Worm (Caenorhabditis elegans) whole organism, L4 larva: Measurements from ENCODE around the gene ugtp-1.
A peak's percentile ranks its signal among the peaks of the same experiment; 100 is the strongest.

Source experiments
- F37D6.2 ChIP-seq: sonication (generic microtip); optimal IDR thresholded peaks from 2 replicates; lab custom pipeline; 2016; ENCODE audit warnings: mild to moderate bottlenecking, missing genetic modification characterization, missing compliant biosample characterization
- T20F7.1 ChIP-seq: fragments of 200-800 bp; sonication (Bioruptor generic); optimal IDR thresholded peaks from 2 replicates; lab custom pipeline; 2018; ENCODE audit warnings: mild to moderate bottlenecking, missing genetic modification characterization, missing compliant biosample characterization
- Y48G9A.11 ChIP-seq: fragments of 200-800 bp; sonication (Bioruptor generic); IDR thresholded peaks from 2 replicates; pipeline ENCODE4 v1.3.6; 2022; ENCODE audit warnings: missing genetic modification reagents, missing genetic modification characterization, missing compliant biosample characterization
- ZK546.5 ChIP-seq, 2 experiments: sonication (generic microtip); optimal IDR thresholded peaks; 2 replicates each; lab custom pipeline; 2017; ENCODE audit warnings: missing biosample characterization in 2 of 2, missing genetic modification characterization in 2 of 2
- aha-1 ChIP-seq: fragments of 150-350 bp; peaks from one replicate; lab custom pipeline; 2014; ENCODE audit warnings: missing biosample characterization, missing genetic modification characterization
- aly-2 ChIP-seq: sonication (generic microtip); optimal IDR thresholded peaks from 2 replicates; lab custom pipeline; 2018; ENCODE audit warnings: missing biosample characterization, missing genetic modification characterization
- ama-1 ChIP-seq: fragments of 150-350 bp; optimal IDR thresholded peaks from 2 replicates; lab custom pipeline; 2014; ENCODE audit warnings: inconsistent platforms, mixed read lengths
- ceh-32 ChIP-seq: sonication (generic microtip); optimal IDR thresholded peaks from 2 replicates; lab custom pipeline; 2016; ENCODE audit warnings: mild to moderate bottlenecking, missing genetic modification characterization, missing compliant biosample characterization; ENCODE audit not compliant: poor library complexity
- ctbp-1 ChIP-seq: fragments of 200-800 bp; sonication (Bioruptor generic); IDR thresholded peaks from 2 replicates; pipeline ENCODE4 v1.3.6; 2022; ENCODE audit warnings: missing genetic modification reagents, missing genetic modification characterization, missing compliant biosample characterization
- daf-16 ChIP-seq, 3 experiments: sonication (generic microtip); optimal IDR thresholded peaks; 2 replicates each; lab custom pipeline; 2016 to 2017; ENCODE audit warnings: missing genetic modification characterization in 3 of 3, missing genetic modification reagents in 3 of 3, mild to moderate bottlenecking in 2 of 3, missing compliant biosample characterization in 2 of 3, missing biosample characterization in 1 of 3, moderate library complexity in 1 of 3
- daf-8 ChIP-seq: fragments of 200-800 bp; sonication (Bioruptor generic); IDR thresholded peaks from 2 replicates; pipeline ENCODE4 v1.3.6; 2022; ENCODE audit warnings: missing genetic modification characterization, missing compliant biosample characterization
- dmd-6 ChIP-seq: fragments of 200-800 bp; sonication (Bioruptor generic); IDR thresholded peaks from 2 replicates; pipeline ENCODE4 v1.3.6; 2022; ENCODE audit warnings: missing genetic modification reagents, missing genetic modification characterization, missing compliant biosample characterization
- dmd-9 ChIP-seq: fragments of 200-800 bp; sonication (Bioruptor generic); IDR thresholded peaks from 2 replicates; pipeline ENCODE4 v1.3.6; 2022; ENCODE audit warnings: missing genetic modification reagents, missing genetic modification characterization, missing compliant biosample characterization
- dve-1 ChIP-seq: sonication (generic microtip); optimal IDR thresholded peaks from 2 replicates; lab custom pipeline; 2017; ENCODE audit warnings: antibody characterized with exemption, mild to moderate bottlenecking, missing genetic modification characterization, missing compliant biosample characterization; ENCODE audit not compliant: insufficient read depth
- egl-43 ChIP-seq: fragments of 200-800 bp; sonication (Bioruptor generic); IDR thresholded peaks from 2 replicates; pipeline ENCODE4 v1.3.6; 2022; ENCODE audit warnings: missing genetic modification reagents, missing genetic modification characterization, missing compliant biosample characterization
- fkh-10 ChIP-seq: fragments of 150-350 bp; optimal IDR thresholded peaks from 2 replicates; lab custom pipeline; 2014; ENCODE audit warnings: missing biosample characterization, missing genetic modification reagents, missing genetic modification characterization
- hif-1 ChIP-seq, 2 experiments: sonication (generic microtip); optimal IDR thresholded peaks; 2 replicates each; lab custom pipeline; 2016 to 2017; ENCODE audit warnings: missing compliant biosample characterization in 2 of 2, missing genetic modification characterization in 2 of 2, missing genetic modification reagents in 2 of 2, missing genotype in 2 of 2, mild to moderate bottlenecking in 1 of 2
- hlh-11 ChIP-seq: fragments of 200-800 bp; sonication (Bioruptor generic); optimal IDR thresholded peaks from 2 replicates; lab custom pipeline; 2018; ENCODE audit warnings: mild to moderate bottlenecking, missing genetic modification characterization, missing compliant biosample characterization
- hlh-30 ChIP-seq: sonication (generic microtip); optimal IDR thresholded peaks from 2 replicates; lab custom pipeline; 2017; ENCODE audit warnings: antibody characterized with exemption, mild to moderate bottlenecking, missing genetic modification characterization, missing compliant biosample characterization; ENCODE audit not compliant: insufficient read depth
- lir-3 ChIP-seq: sonication (generic microtip); optimal IDR thresholded peaks from 2 replicates; lab custom pipeline; 2016; ENCODE audit warnings: mild to moderate bottlenecking, missing genetic modification characterization, missing compliant biosample characterization
- lsy-2 ChIP-seq, 2 experiments: fragments of 150-350 bp in 1 of 2; sonication (generic microtip) in 1 of 2; optimal IDR thresholded peaks; 2 replicates each; lab custom pipeline; 2014 to 2017; ENCODE audit warnings: missing biosample characterization in 2 of 2, missing genetic modification characterization in 2 of 2
- mep-1 ChIP-seq: fragments of 150-350 bp; sonication (generic microtip); optimal IDR thresholded peaks from 3 replicates; lab custom pipeline; 2014; ENCODE audit warnings: missing biosample characterization, missing genetic modification characterization
- mes-2 ChIP-seq: sonication (generic microtip); optimal IDR thresholded peaks from 2 replicates; lab custom pipeline; 2016; ENCODE audit warnings: missing genotype, mild to moderate bottlenecking, missing genetic modification characterization, missing compliant biosample characterization; ENCODE audit not compliant: poor library complexity, severe bottlenecking
- mxl-2 ChIP-seq: fragments of 200-800 bp; sonication (Bioruptor generic); conservative IDR thresholded peaks from 2 replicates; pipeline ENCODE4 v1.3.6; 2022; ENCODE audit warnings: missing genetic modification reagents, missing genetic modification characterization, missing compliant biosample characterization
- nhr-28 ChIP-seq: fragments of 150-350 bp; optimal IDR thresholded peaks from 2 replicates; lab custom pipeline; 2014; ENCODE audit warnings: missing biosample characterization, missing genetic modification characterization
- nhr-48 ChIP-seq: sonication (generic microtip); optimal IDR thresholded peaks from 2 replicates; lab custom pipeline; 2016; ENCODE audit warnings: mild to moderate bottlenecking, missing genetic modification characterization, missing compliant biosample characterization
- nhr-6 ChIP-seq: fragments of 150-350 bp; optimal IDR thresholded peaks from 2 replicates; lab custom pipeline; 2014; ENCODE audit warnings: missing biosample characterization, missing genetic modification characterization
- nhr-76 ChIP-seq: fragments of 150-350 bp; optimal IDR thresholded peaks from 2 replicates; lab custom pipeline; 2014; ENCODE audit warnings: missing biosample characterization, missing genetic modification characterization
- nhr-77 ChIP-seq: fragments of 150-350 bp; optimal IDR thresholded peaks from 2 replicates; lab custom pipeline; 2014; ENCODE audit warnings: missing biosample characterization, missing genetic modification characterization
- pqm-1 ChIP-seq: sonication (generic microtip); optimal IDR thresholded peaks from 2 replicates; lab custom pipeline; 2017; ENCODE audit warnings: missing biosample characterization, missing genetic modification characterization
- saeg-2 ChIP-seq: fragments of 200-800 bp; sonication (Bioruptor generic); IDR thresholded peaks from 2 replicates; pipeline ENCODE4 v1.3.6; 2022; ENCODE audit warnings: missing genetic modification reagents, missing genetic modification characterization, missing compliant biosample characterization
- skn-1 ChIP-seq: fragments of 150-350 bp; optimal IDR thresholded peaks from 2 replicates; lab custom pipeline; 2014; ENCODE audit warnings: missing biosample characterization, missing genetic modification characterization
- zag-1 ChIP-seq: fragments of 150-350 bp; optimal IDR thresholded peaks from 2 replicates; lab custom pipeline; 2014; ENCODE audit warnings: missing biosample characterization, missing genetic modification characterization
- zfp-3 ChIP-seq: fragments of 200-800 bp; sonication (Bioruptor generic); conservative IDR thresholded peaks from 2 replicates; pipeline ENCODE4 v1.3.6; 2022; ENCODE audit warnings: missing genetic modification reagents, missing genetic modification characterization, missing compliant biosample characterization
- zip-2 ChIP-seq: fragments of 150-350 bp; optimal IDR thresholded peaks from 2 replicates; lab custom pipeline; 2014; ENCODE audit warnings: missing biosample characterization, missing genetic modification characterization
- ztf-7 ChIP-seq: fragments of 150-350 bp; optimal IDR thresholded peaks from 2 replicates; lab custom pipeline; 2014; ENCODE audit warnings: missing biosample characterization, missing genetic modification characterization

Gene ugtp-1

DNA sequence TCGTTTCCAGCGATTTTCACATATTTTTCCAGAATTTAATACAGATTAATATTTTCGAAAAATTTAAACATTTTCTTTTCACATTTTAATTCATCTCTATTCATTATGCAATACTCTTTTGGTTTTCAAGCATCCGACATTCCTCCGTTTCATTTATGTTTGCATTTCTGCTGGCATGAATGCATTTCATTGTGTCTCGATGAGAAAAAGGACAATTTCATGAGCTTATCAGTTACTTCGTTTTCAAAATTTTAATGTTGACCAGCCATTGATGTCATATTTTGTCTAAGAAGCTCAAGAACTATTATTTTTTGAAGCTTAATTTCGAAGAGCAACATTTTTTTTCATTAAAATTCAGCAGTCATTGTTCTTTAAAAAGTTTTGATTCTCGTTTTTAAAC, 31.9 kb downstream of the ugtp-1 start:
- TF ChIP-seq T20F7.1 (GFP tag; lab: Kevin White, UChicago) (peak; percentile 47), zag-1 (tag; lab: Kevin White, UChicago) (no peak), aha-1 (tag; lab: Kevin White, UChicago) (peak; percentile 9), pqm-1 (tag; lab: Kevin White, UChicago) (peak; percentile 67), fkh-10 (GFP tag; lab: Kevin White, UChicago) (no peak), nhr-77 (tag; lab: Kevin White, UChicago) (peak; percentile 19), ama-1 (lab: Kevin White, UChicago) (no peak), daf-16 (GFP tag; optimal IDR thresholded peaks at IDR 0.05; lab: Kevin White, UChicago) (no peak), daf-16 (tag; optimal IDR thresholded peaks at IDR 0.05; lab: Kevin White, UChicago) (peak; percentile 72), dve-1 (tag; lab: Kevin White, UChicago) (peak; percentile 49)

- TF ChIP-seq T20F7.1 (GFP tag; lab: Kevin White, UChicago), result peak; percentile 95
- peak; percentile 44 for TF ChIP-seq mes-2 (tag; lab: Kevin White, UChicago)
- TF ChIP-seq lsy-2 (tag; optimal IDR thresholded peaks at IDR 0.05; lab: Kevin White, UChicago), result peak in 1 of 2 experiments; percentile 51
- no peak for TF ChIP-seq mep-1 (tag; lab: Kevin White, UChicago)
- TF ChIP-seq dve-1 (tag; lab: Kevin White, UChicago), result peak; percentile 14
- TF ChIP-seq daf-16 (GFP tag; optimal IDR thresholded peaks at IDR 0.05; lab: Kevin White, UChicago), result no peak
- peak; percentile 14 for TF ChIP-seq daf-16 (tag; optimal IDR thresholded peaks at IDR 0.05; lab: Kevin White, UChicago)
- no peak for TF ChIP-seq mxl-2 (GFP tag; lab: Robert Waterston, UW)
- no peak for TF ChIP-seq dmd-9 (GFP tag; lab: Robert Waterston, UW)
- TF ChIP-seq ceh-32 (tag; lab: Kevin White, UChicago), result no peak
- peak; percentile 96 for TF ChIP-seq Y48G9A.11 (GFP tag; lab: Robert Waterston, UW)
These were observed 33.2 kb downstream of the ugtp-1 start, which contains the start of gene mrpl-11 for ce11 chrIII:8717231-8717694. Gene mrpl-11 (plus strand): TSS chrIII:8717644.

- no peak for TF ChIP-seq daf-16 (GFP tag; optimal IDR thresholded peaks at IDR 0.05; lab: Kevin White, UChicago)
- TF ChIP-seq daf-16 (tag; optimal IDR thresholded peaks at IDR 0.05; lab: Kevin White, UChicago), result no peak
- no peak for TF ChIP-seq nhr-6 (tag; lab: Kevin White, UChicago)
- TF ChIP-seq zip-2 (tag; lab: Kevin White, UChicago), result no peak
- TF ChIP-seq ztf-7 (tag; lab: Kevin White, UChicago), result no peak
- no peak for TF ChIP-seq lsy-2 (tag; optimal IDR thresholded peaks at IDR 0.05; lab: Kevin White, UChicago)
- no peak for TF ChIP-seq ctbp-1 (GFP tag; lab: Robert Waterston, UW)
- no peak for TF ChIP-seq hlh-11
- TF ChIP-seq mes-2 (tag; lab: Kevin White, UChicago), result no peak
- TF ChIP-seq ZK546.5 (tag; optimal IDR thresholded peaks at IDR 0.05; lab: Kevin White, UChicago), result no peak
- no peak for TF ChIP-seq saeg-2 (GFP tag; lab: Robert Waterston, UW)
- TF ChIP-seq daf-8 (GFP tag; lab: Robert Waterston, UW), result no peak
- no peak for TF ChIP-seq hif-1 (tag; optimal IDR thresholded peaks at IDR 0.05; lab: Kevin White, UChicago)
- TF ChIP-seq skn-1 (tag; lab: Kevin White, UChicago), result no peak
- no peak for TF ChIP-seq nhr-48 (tag; lab: Kevin White, UChicago)
- no peak for TF ChIP-seq mxl-2 (GFP tag; lab: Robert Waterston, UW)
These were observed 34.4 kb downstream of the ugtp-1 start, which contains the start of gene B0303.14 for ce11 chrIII:8716084-8716483. Gene B0303.14 (minus strand): TSS chrIII:8716184.

DNA sequence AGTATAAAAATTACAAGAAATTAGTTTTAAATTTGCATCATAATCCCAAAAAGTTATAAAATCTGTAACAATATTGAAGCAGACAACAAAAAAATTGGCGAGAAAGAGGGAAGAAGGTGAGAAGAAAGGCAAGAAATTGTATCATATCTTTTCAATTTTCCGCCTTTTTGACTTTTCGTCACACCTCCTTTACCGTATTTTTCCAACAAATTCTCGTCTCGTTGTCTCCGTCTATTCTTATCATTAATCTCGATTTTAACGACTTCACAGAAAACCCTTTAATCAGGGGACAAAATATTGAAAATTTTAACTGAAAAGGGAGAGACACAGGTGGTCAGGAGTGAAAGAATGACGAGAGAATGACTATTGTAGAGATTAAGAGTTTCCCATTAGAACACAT, 37.5 kb downstream of the ugtp-1 start:
- TF ChIP-seq hlh-30 (tag; lab: Kevin White, UChicago) (peak; percentile 18), mep-1 (tag; lab: Kevin White, UChicago) (no peak), egl-43 (no peak), lsy-2 (tag; optimal IDR thresholded peaks at IDR 0.05; lab: Kevin White, UChicago) (no peak), dmd-6 (GFP tag; lab: Robert Waterston, UW) (no peak), lir-3 (tag; lab: Kevin White, UChicago) (no peak), nhr-76 (tag; lab: Kevin White, UChicago) (no peak), nhr-28 (tag; lab: Kevin White, UChicago) (peak; percentile 37), F37D6.2 (tag; lab: Kevin White, UChicago) (no peak), aly-2 (tag; lab: Kevin White, UChicago) (no peak), zfp-3 (GFP tag; lab: Robert Waterston, UW) (no peak)
- TF ChIP-seq, all 104 proteins: peak for 2
